Worm (Caenorhabditis elegans): ENCODE data around the gene tcer-1.
A peak's percentile ranks its signal among the peaks of the same experiment; 100 is the strongest.

tcer-1 gene

ce11 chrII:7060202-7060601 lies 10.3 kb upstream of the tcer-1 start (continued):
- no peak for TF ChIP-seq attf-4 (tag; optimal IDR thresholded peaks at IDR 0.05)
- TF ChIP-seq Y48G9A.11 (GFP tag; IDR thresholded peaks at IDR 0.05) = no peak
- TF ChIP-seq dmd-9 (GFP tag; IDR thresholded peaks at IDR 0.05) = no peak
- TF ChIP-seq nhr-76 (tag; optimal IDR thresholded peaks at IDR 0.05) = no peak
- TF ChIP-seq nhr-11 (tag; optimal IDR thresholded peaks at IDR 0.05) = peak; percentile 29
- no peak for TF ChIP-seq lir-3 (tag; optimal IDR thresholded peaks at IDR 0.05)
- TF ChIP-seq lim-7 (GFP tag; IDR thresholded peaks at IDR 0.05) = no peak
- TF ChIP-seq madf-5 (GFP tag; IDR thresholded peaks at IDR 0.05) = no peak
- peak; percentile 77 for TF ChIP-seq zfp-3 (GFP tag; conservative IDR thresholded peaks at IDR 0.05)
- TF ChIP-seq php-3 (GFP tag; IDR thresholded peaks at IDR 0.05) = peak; percentile 96
- no peak for TF ChIP-seq spr-1 (tag; optimal IDR thresholded peaks at IDR 0.05)
- no peak for TF ChIP-seq mes-2 (tag; optimal IDR thresholded peaks at IDR 0.05; ENCODE audit: poor library complexity, severe bottlenecking)
- no peak for TF ChIP-seq lin-29 (GFP tag; IDR thresholded peaks at IDR 0.05)
- TF ChIP-seq arid-1 (GFP tag; conservative IDR thresholded peaks at IDR 0.05) = no peak
- 0 out of 2 replicates have a peak, but pooled peaks have one; percentile 28 for TF ChIP-seq madf-9 (GFP tag; conservative IDR thresholded peaks at IDR 0.05)
- TF ChIP-seq mxl-3 (GFP tag; optimal IDR thresholded peaks at IDR 0.05) = peak; percentile 83
- TF ChIP-seq nhr-77 (tag; optimal IDR thresholded peaks at IDR 0.05) = peak; percentile 68
- no peak for TF ChIP-seq ctbp-1 (GFP tag; IDR thresholded peaks at IDR 0.05)
- peak; percentile 60 for TF ChIP-seq nhr-102 (tag; optimal IDR thresholded peaks at IDR 0.05)
- TF ChIP-seq tra-1 (GFP tag; IDR thresholded peaks at IDR 0.05) = peak; percentile 87
- no peak for TF ChIP-seq jun-1 (tag; optimal IDR thresholded peaks at IDR 0.05)
- TF ChIP-seq lin-1 (GFP tag; IDR thresholded peaks at IDR 0.05) = peak; percentile 70
- TF ChIP-seq skn-1 (tag; optimal IDR thresholded peaks at IDR 0.05) = no peak
- TF ChIP-seq hlh-30 (tag; optimal IDR thresholded peaks at IDR 0.05; ENCODE audit: insufficient read depth) = peak; percentile 46
- TF ChIP-seq pha-4 (GFP tag; IDR thresholded peaks at IDR 0.05) = peak; percentile 58
- TF ChIP-seq pha-4 (tag; optimal IDR thresholded peaks at IDR 0.05) = no peak
- TF ChIP-seq T26A8.4 (GFP tag; IDR thresholded peaks at IDR 0.05) = no peak

ce11 chrII:7059274-7059757 lies 9.4 kb upstream of the tcer-1 start:
- TF ChIP-seq attf-4 (tag; optimal IDR thresholded peaks at IDR 0.05) (no peak), ceh-62 (tag; optimal IDR thresholded peaks at IDR 0.05) (no peak), nhr-6 (tag; optimal IDR thresholded peaks at IDR 0.05) (no peak), ceh-82 (tag; optimal IDR thresholded peaks at IDR 0.05) (no peak), Y75B8A.6 (GFP tag; IDR thresholded peaks at IDR 0.05) (0 out of 2 replicates have a peak, but pooled peaks have one; percentile 82), mep-1 (tag; optimal IDR thresholded peaks at IDR 0.05) (peak; percentile 53), unc-39 (tag; optimal IDR thresholded peaks at IDR 0.05) (no peak), zip-2 (tag; optimal IDR thresholded peaks at IDR 0.05) (no peak), egl-27 (tag; optimal IDR thresholded peaks at IDR 0.05) (no peak), lin-13 (GFP tag; optimal IDR thresholded peaks at IDR 0.05) (no peak), fkh-10 (GFP tag; optimal IDR thresholded peaks at IDR 0.05) (no peak), dpl-1 (GFP tag; optimal IDR thresholded peaks at IDR 0.05) (no peak), pqm-1 (tag; optimal IDR thresholded peaks at IDR 0.05) (peak; percentile 57), dve-1 (tag; optimal IDR thresholded peaks at IDR 0.05; ENCODE audit: insufficient read depth) (peak; percentile 69), nhr-42 (GFP tag; IDR thresholded peaks at IDR 0.05) (no peak), nhr-25 (tag; optimal IDR thresholded peaks at IDR 0.05; ENCODE audit: borderline replicate concordance, insufficient read depth) (peak; percentile 23), nhr-76 (tag; optimal IDR thresholded peaks at IDR 0.05) (no peak), nhr-77 (tag; optimal IDR thresholded peaks at IDR 0.05) (peak; percentile 34), fos-1 (tag; optimal IDR thresholded peaks at IDR 0.05) (no peak), tra-1 (GFP tag; IDR thresholded peaks at IDR 0.05) (peak; percentile 63; the same call in 1 of the 2 replicates), nhr-237 (tag; optimal IDR thresholded peaks at IDR 0.05) (no peak), F10B5.3 (tag; optimal IDR thresholded peaks at IDR 0.05) (no peak), zip-11 (GFP tag; IDR thresholded peaks at IDR 0.05) (no peak), mdl-1 (tag; optimal IDR thresholded peaks at IDR 0.05) (peak in 1 of 2 experiments; percentile 88), mes-2 (tag; optimal IDR thresholded peaks at IDR 0.05; ENCODE audit: poor library complexity, severe bottlenecking) (peak; percentile 37), T26A8.4 (GFP tag; IDR thresholded peaks at IDR 0.05) (no peak), spr-3 (GFP tag; optimal IDR thresholded peaks at IDR 0.05) (no peak), mdt-29 (GFP tag; IDR thresholded peaks at IDR 0.05) (no peak), nhr-41 (GFP tag; IDR thresholded peaks at IDR 0.05) (no peak), dmd-6 (GFP tag; IDR thresholded peaks at IDR 0.05) (peak; percentile 84)

Measured in whole organism, L4 larva.